Fruit fly (Drosophila melanogaster) whole organism, embryonic: ENCODE results near the gene Dcps.
A peak's percentile ranks its signal among the peaks of the same experiment; 100 is the strongest.

Source experiments
- ATbp ChIP-seq: fragments of 200-800 bp; sonication (Bioruptor generic); optimal IDR thresholded peaks from 2 replicates; lab custom pipeline; 2017; ENCODE audit warnings: missing biosample characterization, mild to moderate bottlenecking, missing genetic modification characterization, missing genetic modification reagents
- Asciz ChIP-seq: fragments of 200-800 bp; sonication (Bioruptor generic); optimal IDR thresholded peaks from 2 replicates; lab custom pipeline; 2017; ENCODE audit warnings: missing biosample characterization, mild to moderate bottlenecking, missing genetic modification characterization, missing genetic modification reagents
- CG10654 ChIP-seq: fragments of 200-800 bp; sonication (Bioruptor generic); optimal IDR thresholded peaks from 2 replicates; lab custom pipeline; 2016; ENCODE audit warnings: missing biosample characterization, missing genetic modification characterization
- CG10979 ChIP-seq: fragments of 200-800 bp; sonication (Bioruptor generic); optimal IDR thresholded peaks from 2 replicates; lab custom pipeline; 2018; ENCODE audit warnings: missing biosample characterization, mild to moderate bottlenecking, missing genetic modification characterization, moderate library complexity
- CG11695 ChIP-seq: fragments of 200-800 bp; sonication (Bioruptor generic); IDR thresholded peaks from 3 replicates; pipeline ENCODE4 v1.3.6; 2022; ENCODE audit warnings: missing biosample characterization, missing genetic modification characterization
- CG12155 ChIP-seq: fragments of 200-800 bp; sonication (Bioruptor generic); optimal IDR thresholded peaks from 3 replicates; lab custom pipeline; 2016; ENCODE audit warnings: missing biosample characterization, missing genetic modification characterization
- CG12219 ChIP-seq: fragments of 200-800 bp; sonication (Bioruptor generic); optimal IDR thresholded peaks from 3 replicates; lab custom pipeline; 2018; ENCODE audit warnings: missing biosample characterization, mild to moderate bottlenecking, missing genetic modification characterization
- CG12744 ChIP-seq: fragments of 200-800 bp; sonication (Bioruptor generic); optimal IDR thresholded peaks from 2 replicates; lab custom pipeline; 2016; ENCODE audit warnings: missing biosample characterization, missing genetic modification characterization
- CG16815 ChIP-seq: fragments of 200-800 bp; sonication (Bioruptor generic); optimal IDR thresholded peaks from 3 replicates; lab custom pipeline; 2017; ENCODE audit warnings: missing biosample characterization, mild to moderate bottlenecking, missing genetic modification characterization
- CG17385 ChIP-seq: fragments of 200-800 bp; sonication (Bioruptor generic); optimal IDR thresholded peaks from 3 replicates; lab custom pipeline; 2018; ENCODE audit warnings: missing biosample characterization, mild to moderate bottlenecking, missing genetic modification characterization
- CG2120 ChIP-seq: fragments of 200-800 bp; sonication (Bioruptor generic); optimal IDR thresholded peaks from 3 replicates; lab custom pipeline; 2016; ENCODE audit warnings: missing biosample characterization, missing genetic modification characterization
- CG30431 ChIP-seq: fragments of 200-800 bp; sonication (Bioruptor generic); optimal IDR thresholded peaks from 2 replicates; lab custom pipeline; 2017; ENCODE audit warnings: missing biosample characterization, missing genetic modification characterization
- CG31365 ChIP-seq: fragments of 200-800 bp; sonication (Bioruptor generic); optimal IDR thresholded peaks from 2 replicates; lab custom pipeline; 2018; ENCODE audit warnings: missing biosample characterization, mild to moderate bottlenecking, missing genetic modification characterization
- CG34224 ChIP-seq: fragments of 200-800 bp; sonication (Bioruptor generic); IDR thresholded peaks from 3 replicates; pipeline ENCODE4 v1.3.6; 2022; ENCODE audit warnings: missing biosample characterization, missing genetic modification characterization; ENCODE audit not compliant: partially characterized antibody
- CG4820 ChIP-seq: fragments of 200-800 bp; sonication (Bioruptor generic); optimal IDR thresholded peaks from 3 replicates; lab custom pipeline; 2016; ENCODE audit warnings: missing biosample characterization, missing genetic modification characterization
- CG7372 ChIP-seq: fragments of 200-800 bp; sonication (Bioruptor generic); IDR thresholded peaks from 2 replicates; pipeline ENCODE4 v1.3.6; 2022; ENCODE audit warnings: missing biosample characterization, missing genetic modification characterization
- CG9727 ChIP-seq: fragments of 200-800 bp; sonication (Bioruptor generic); optimal IDR thresholded peaks from 3 replicates; lab custom pipeline; 2017; ENCODE audit warnings: missing biosample characterization, mild to moderate bottlenecking, missing genetic modification characterization
- CkIIα-i1 ChIP-seq: fragments of 200-800 bp; sonication (Bioruptor generic); IDR thresholded peaks from 2 replicates; pipeline ENCODE4 v1.3.6; 2022; ENCODE audit warnings: missing biosample characterization, missing genetic modification characterization
- CrebB ChIP-seq: fragments of 200-800 bp; sonication (Bioruptor generic); optimal IDR thresholded peaks from 3 replicates; lab custom pipeline; 2018; ENCODE audit warnings: missing biosample characterization, mild to moderate bottlenecking, missing genetic modification characterization
- D ChIP-seq, 2 experiments: fragments of 200-800 bp in 1 of 2; fragments of >200 bp in 1 of 2; sonication (Bioruptor generic) in 1 of 2; optimal IDR thresholded peaks; 2 replicates in 1 of 2; 3 replicates in 1 of 2; lab custom pipeline; 2017; ENCODE audit warnings: mild to moderate bottlenecking in 1 of 2, missing biosample characterization in 1 of 2, missing genetic modification characterization in 1 of 2, missing genetic modification reagents in 1 of 2
- Dek ChIP-seq: fragments of 200-800 bp; sonication (Bioruptor generic); optimal IDR thresholded peaks from 3 replicates; lab custom pipeline; 2019; ENCODE audit warnings: missing biosample characterization, mild to moderate bottlenecking, missing genetic modification characterization, moderate library complexity
- Dip2 ChIP-seq: fragments of 200-800 bp; sonication (Bioruptor generic); IDR thresholded peaks from 2 replicates; pipeline ENCODE4 v1.3.6; 2022; ENCODE audit warnings: missing biosample characterization, missing genetic modification characterization
- Dp ChIP-seq: fragments of 200-800 bp; sonication (Bioruptor generic); optimal IDR thresholded peaks from 2 replicates; lab custom pipeline; 2018; ENCODE audit warnings: missing biosample characterization, mild to moderate bottlenecking, missing genetic modification characterization, moderate library complexity
- GATAe ChIP-seq: fragments of 200-800 bp; sonication (Bioruptor generic); conservative IDR thresholded peaks from 2 replicates; pipeline ENCODE4 v1.3.6; 2022; ENCODE audit warnings: missing biosample characterization, missing genetic modification characterization
- Hmx ChIP-seq: fragments of 200-800 bp; sonication (Bioruptor generic); optimal IDR thresholded peaks from 2 replicates; lab custom pipeline; 2016; ENCODE audit warnings: missing biosample characterization, missing genetic modification characterization
- NC2α ChIP-seq: fragments of 200-800 bp; sonication (Bioruptor generic); optimal IDR thresholded peaks from 2 replicates; lab custom pipeline; 2016; ENCODE audit warnings: missing biosample characterization, missing genetic modification characterization
- NK7.1 ChIP-seq: fragments of 200-800 bp; sonication (Bioruptor generic); optimal IDR thresholded peaks from 3 replicates; lab custom pipeline; 2016; ENCODE audit warnings: missing biosample characterization, missing genetic modification characterization
- Nf-YC ChIP-seq: fragments of 200-800 bp; optimal IDR thresholded peaks from 3 replicates; lab custom pipeline; 2019; ENCODE audit warnings: missing biosample characterization, mild to moderate bottlenecking, missing genetic modification characterization, moderate library complexity
- Rfx ChIP-seq: fragments of 200-800 bp; sonication (Bioruptor generic); IDR thresholded peaks from 2 replicates; pipeline ENCODE4 v1.3.6; 2022; ENCODE audit warnings: missing biosample characterization, missing genetic modification characterization
- Side ChIP-seq: fragments of 200-800 bp; sonication (Bioruptor generic); optimal IDR thresholded peaks from 2 replicates; lab custom pipeline; 2016; ENCODE audit warnings: missing biosample characterization, missing genetic modification characterization
- Sox102F ChIP-seq: fragments of 200-800 bp; sonication (Bioruptor generic); optimal IDR thresholded peaks from 2 replicates; lab custom pipeline; 2018; ENCODE audit warnings: missing biosample characterization, mild to moderate bottlenecking, missing genetic modification characterization, moderate library complexity
- Tbp ChIP-seq: fragments of >200 bp; optimal IDR thresholded peaks from 2 replicates; lab custom pipeline; 2018; ENCODE audit warnings: missing biosample characterization, missing genetic modification characterization
- al ChIP-seq: fragments of 200-800 bp; sonication (Bioruptor generic); IDR thresholded peaks from 2 replicates; pipeline ENCODE4 v1.3.6; 2022; ENCODE audit warnings: missing biosample characterization, missing genetic modification characterization
- ap ChIP-seq: fragments of 200-800 bp; sonication (Bioruptor generic); IDR thresholded peaks from 2 replicates; pipeline ENCODE4 v1.3.6; 2022; ENCODE audit warnings: missing biosample characterization, missing genetic modification characterization
- bigmax ChIP-seq: fragments of 200-800 bp; sonication (Bioruptor generic); optimal IDR thresholded peaks from 2 replicates; lab custom pipeline; 2018; ENCODE audit warnings: missing biosample characterization, mild to moderate bottlenecking, missing genetic modification characterization
- corto ChIP-seq: fragments of 200-800 bp; sonication (Bioruptor generic); optimal IDR thresholded peaks from 2 replicates; lab custom pipeline; 2016; ENCODE audit warnings: missing biosample characterization, mild to moderate bottlenecking, missing genetic modification characterization, moderate library complexity
- crp ChIP-seq, 2 experiments: fragments of 200-800 bp; sonication (Bioruptor generic); optimal IDR thresholded peaks; 2 replicates in 1 of 2; 3 replicates in 1 of 2; lab custom pipeline; 2017; ENCODE audit warnings: missing biosample characterization in 2 of 2, missing genetic modification characterization in 2 of 2, mild to moderate bottlenecking in 1 of 2, moderate library complexity in 1 of 2
- cwo ChIP-seq: fragments of 200-800 bp; sonication (Bioruptor generic); optimal IDR thresholded peaks from 3 replicates; lab custom pipeline; 2017; ENCODE audit warnings: missing biosample characterization, missing genetic modification characterization, mild to moderate bottlenecking, moderate library complexity, missing genetic modification reagents
- dpn ChIP-seq, 2 experiments: fragments of 200-800 bp; sonication (Bioruptor generic); optimal IDR thresholded peaks; 3 replicates each; lab custom pipeline; 2016; ENCODE audit warnings: missing biosample characterization in 2 of 2, missing genetic modification characterization in 2 of 2
- eyg ChIP-seq: fragments of 200-800 bp; sonication (Bioruptor generic); optimal IDR thresholded peaks from 3 replicates; lab custom pipeline; 2016; ENCODE audit warnings: missing biosample characterization, missing genetic modification characterization
- gcm ChIP-seq: fragments of 200-800 bp; sonication (Bioruptor generic); optimal IDR thresholded peaks from 2 replicates; lab custom pipeline; 2019; ENCODE audit warnings: missing biosample characterization, mild to moderate bottlenecking, missing genetic modification characterization, moderate library complexity
- lilli ChIP-seq: fragments of 200-800 bp; sonication (Bioruptor generic); optimal IDR thresholded peaks from 3 replicates; lab custom pipeline; 2016; ENCODE audit warnings: missing biosample characterization, missing genetic modification characterization
- nmo ChIP-seq: fragments of 200-800 bp; sonication (Bioruptor generic); optimal IDR thresholded peaks from 2 replicates; lab custom pipeline; 2018; ENCODE audit warnings: missing biosample characterization, mild to moderate bottlenecking, missing genetic modification characterization, moderate library complexity
- pan ChIP-seq, 4 experiments: fragments of >200 bp in 3 of 4; fragments of 200-800 bp in 1 of 4; sonication (Bioruptor generic) in 1 of 4; optimal IDR thresholded peaks in 3 of 4; IDR thresholded peaks in 1 of 4; 2 replicates each; pipeline versions ENCODE4 v1.3.6 to Lab custom; 2017 to 2022; ENCODE audit warnings: missing biosample characterization in 2 of 4, missing genetic modification characterization in 2 of 4, mixed read lengths in 1 of 4
- pnt ChIP-seq: fragments of 200-800 bp; sonication (Bioruptor generic); optimal IDR thresholded peaks from 3 replicates; lab custom pipeline; 2016; ENCODE audit warnings: missing biosample characterization, missing genetic modification characterization
- tna ChIP-seq: fragments of 200-800 bp; sonication (Bioruptor generic); IDR thresholded peaks from 2 replicates; pipeline ENCODE4 v1.3.6; 2022; ENCODE audit warnings: missing biosample characterization, missing genetic modification characterization; ENCODE audit not compliant: partially characterized antibody
- trh ChIP-seq: fragments of 200-800 bp; sonication (Bioruptor generic); optimal IDR thresholded peaks from 2 replicates; lab custom pipeline; 2016; ENCODE audit warnings: missing biosample characterization, missing genetic modification characterization

Gene Dcps

DNA sequence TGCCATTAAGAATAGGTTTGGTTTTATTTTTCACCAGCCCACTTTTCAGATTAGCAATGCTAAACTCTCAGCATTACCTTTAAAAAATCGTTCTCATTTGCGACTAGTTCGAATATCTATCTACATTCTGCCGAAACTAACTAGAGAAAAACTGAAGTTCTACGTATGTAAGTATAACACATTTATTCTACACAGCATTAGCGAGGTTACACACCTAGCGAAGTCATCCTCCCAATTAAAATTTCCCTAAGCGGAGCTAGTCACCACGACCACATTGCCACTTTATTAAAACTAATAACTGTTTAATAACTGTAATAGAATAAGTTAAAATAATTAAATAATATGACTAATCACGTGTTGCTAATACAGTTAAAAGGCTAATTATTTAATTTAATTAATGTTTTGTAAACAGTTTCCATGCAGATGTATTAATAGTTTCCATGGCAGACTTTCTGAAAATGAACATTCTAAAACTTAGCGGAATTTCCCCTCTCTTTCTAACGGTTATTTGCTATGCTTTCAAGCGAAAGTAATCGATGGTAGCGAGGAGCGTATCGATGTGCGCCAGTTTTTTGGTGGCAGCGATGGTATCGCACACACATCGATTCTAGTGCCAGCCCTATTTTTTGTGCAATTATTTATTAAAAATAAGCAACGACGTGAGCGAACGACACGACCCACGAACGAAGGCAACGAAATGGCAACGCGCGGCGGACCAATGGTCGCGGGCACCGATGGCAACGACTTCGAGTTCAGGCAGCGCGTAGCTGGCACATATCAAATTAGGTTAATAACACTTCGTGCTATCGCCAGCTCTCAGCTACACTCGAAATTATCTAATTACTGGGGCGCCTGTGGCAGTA, 24.4 kb upstream of the Dcps start, which contains the start of gene jagn (continued):
- TF ChIP-seq nmo (GFP tag; lab: Kevin White, UChicago) (peak; percentile 77), Dip2 (no peak), CG10979 (tag; lab: Kevin White, UChicago) (peak; percentile 31), Asciz (GFP tag; lab: Kevin White, UChicago) (no peak), D (optimal IDR thresholded peaks at IDR 0.05; lab: Kevin White, UChicago) (no peak), D (GFP tag; optimal IDR thresholded peaks at IDR 0.05; lab: Kevin White, UChicago) (no peak), eyg (no peak), CG4820 (GFP tag; lab: Kevin White, UChicago) (no peak), Rfx (peak; percentile 90), ap (GFP tag; lab: Robert Waterston, UW) (no peak), NC2α (GFP tag; lab: Kevin White, UChicago) (no peak), crp (GFP tag; optimal IDR thresholded peaks at IDR 0.05; lab: Kevin White, UChicago) (peak in 1 of 2 experiments; percentile 34), Dp (peak; percentile 51), CG12744 (GFP tag; lab: Kevin White, UChicago) (peak; percentile 36), CG12219 (GFP tag; lab: Kevin White, UChicago) (peak; percentile 21), cwo (GFP tag; lab: Kevin White, UChicago) (no peak), dpn (GFP tag; optimal IDR thresholded peaks at IDR 0.05; lab: Kevin White, UChicago) (peak; percentile 67 to 69), CrebB (tag; lab: Kevin White, UChicago) (peak; percentile 66), Dek (tag; lab: Kevin White, UChicago) (peak; percentile 60), CG9727 (GFP tag; lab: Kevin White, UChicago) (peak; percentile 75), pan (optimal IDR thresholded peaks at IDR 0.05; lab: Kevin White, UChicago) (no peak), pan (GFP tag; optimal IDR thresholded peaks at IDR 0.05 in 1 of 2, IDR thresholded peaks at IDR 0.05 in 1 of 2) (peak in 1 of 2 experiments; percentile 63), bigmax (GFP tag; lab: Kevin White, UChicago) (peak; percentile 35), CG11695 (GFP tag; lab: Robert Waterston, UW) (0 out of 3 replicates have a peak, but pooled peaks have one; percentile 13), pnt (GFP tag; lab: Kevin White, UChicago) (no peak), CG12155 (GFP tag; lab: Kevin White, UChicago) (peak; percentile 98), CkIIα-i1 (no peak), CG34224 (GFP tag; lab: Robert Waterston, UW) (peak; percentile 98), al (peak; percentile 61), trh (GFP tag; lab: Kevin White, UChicago) (no peak), Sox102F (peak; percentile 26), CG30431 (GFP tag; lab: Kevin White, UChicago) (no peak), CG17385 (GFP tag; lab: Kevin White, UChicago) (peak; percentile 61), lilli (peak; percentile 82), CG7372 (GFP tag; lab: Robert Waterston, UW) (peak; percentile 37; the same call in 1 of the 2 replicates), GATAe (GFP tag; lab: Robert Waterston, UW) (no peak), Nf-YC (tag; lab: Kevin White, UChicago) (peak; percentile 50), NK7.1 (GFP tag; lab: Kevin White, UChicago) (no peak), Side (GFP tag; lab: Kevin White, UChicago) (peak; percentile 59), tna (GFP tag; lab: Robert Waterston, UW) (peak; percentile 99), Tbp (GFP tag; lab: Kevin White, UChicago) (no peak), corto (GFP tag; lab: Kevin White, UChicago) (no peak), Hmx (GFP tag; lab: Kevin White, UChicago) (no peak), ATbp (GFP tag; lab: Kevin White, UChicago) (no peak), CG2120 (GFP tag; lab: Kevin White, UChicago) (peak; percentile 78), CG10654 (GFP tag; lab: Kevin White, UChicago) (no peak), gcm (GFP tag; lab: Kevin White, UChicago) (no peak), CG31365 (no peak), CG16815 (GFP tag; lab: Kevin White, UChicago) (no peak)
